Comparison of ENCODE assay signal across 4 fruit fly cellular contexts in genomic region chr2L:1072184-1072583, dm6.
TF ChIP-seq lines count a peak whose summit lies in the region.

No protein-coding gene starts in this region.

TF ChIP-seq in whole organism, adult, 20 proteins besides CTCF, POLR2A, EP300 and RAD21 (continued from another document):
- TF ChIP-seq Crg-1 (GFP tag; optimal IDR thresholded peaks at IDR 0.05; lab: Kevin White, UChicago), result peak; percentile 54
- no peak for TF ChIP-seq cic (GFP tag; optimal IDR thresholded peaks at IDR 0.05; lab: Kevin White, UChicago)

TF ChIP-seq in whole organism, embryonic, 481 proteins besides CTCF, POLR2A, EP300 and RAD21 (continued from another document and continues in another):
- TF ChIP-seq CG14860 (GFP tag; IDR thresholded peaks at IDR 0.05; lab: Robert Waterston, UW; ENCODE audit: partially characterized antibody) (no peak), Ptx1 (GFP tag; IDR thresholded peaks at IDR 0.05; lab: Robert Waterston, UW) (peak; percentile 74), CG4282 (GFP tag; optimal IDR thresholded peaks at IDR 0.05; lab: Kevin White, UChicago) (peak; percentile 89), al (GFP tag; IDR thresholded peaks at IDR 0.05; lab: Robert Waterston, UW) (peak; percentile 59; the same call in 1 of the 2 replicates), tx (GFP tag; optimal IDR thresholded peaks at IDR 0.05; lab: Kevin White, UChicago) (peak; percentile 85), corto (GFP tag; optimal IDR thresholded peaks at IDR 0.05; lab: Kevin White, UChicago) (no peak), grn (GFP tag; optimal IDR thresholded peaks at IDR 0.05; lab: Kevin White, UChicago) (peak; percentile 90), ERR (GFP tag; optimal IDR thresholded peaks at IDR 0.05; lab: Kevin White, UChicago) (peak; percentile 91), CG31441 (GFP tag; IDR thresholded peaks at IDR 0.05; lab: Robert Waterston, UW) (peak; percentile 91), CG6854 (GFP tag; optimal IDR thresholded peaks at IDR 0.05; lab: Kevin White, UChicago) (peak; percentile 88), CG4730 (GFP tag; IDR thresholded peaks at IDR 0.05; lab: Robert Waterston, UW) (peak; percentile 53; the same call in 1 of the 2 replicates), chm (GFP tag; IDR thresholded peaks at IDR 0.05; lab: Robert Waterston, UW) (peak; percentile 96), sc (optimal IDR thresholded peaks at IDR 0.05; lab: Kevin White, UChicago) (no peak), sc (GFP tag; optimal IDR thresholded peaks at IDR 0.05; lab: Kevin White, UChicago) (peak; percentile 98), H2.0 (GFP tag; IDR thresholded peaks at IDR 0.05; lab: Robert Waterston, UW) (peak; percentile 70), CG34224 (GFP tag; IDR thresholded peaks at IDR 0.05; lab: Robert Waterston, UW; ENCODE audit: partially characterized antibody) (no peak), Rfx (GFP tag; IDR thresholded peaks at IDR 0.05; lab: Robert Waterston, UW) (peak; percentile 89), Gsc (GFP tag; IDR thresholded peaks at IDR 0.05; lab: Robert Waterston, UW) (no peak), tgo (GFP tag; IDR thresholded peaks at IDR 0.05; lab: Robert Waterston, UW) (peak; percentile 76; the same call in 2 of the 3 replicates), Xrp1 (GFP tag; IDR thresholded peaks at IDR 0.05; lab: Robert Waterston, UW) (peak; percentile 97), gem (tag; optimal IDR thresholded peaks at IDR 0.05; lab: Kevin White, UChicago) (peak; percentile 91), Asciz (GFP tag; optimal IDR thresholded peaks at IDR 0.05; lab: Kevin White, UChicago) (peak; percentile 98), grau (tag; optimal IDR thresholded peaks at IDR 0.05; lab: Kevin White, UChicago) (peak; percentile 71), gsb-n (tag; optimal IDR thresholded peaks at IDR 0.05; lab: Kevin White, UChicago) (peak; percentile 95), Fer1 (GFP tag; optimal IDR thresholded peaks at IDR 0.05; lab: Kevin White, UChicago) (peak; percentile 93), dati (GFP tag; IDR thresholded peaks at IDR 0.05; lab: Robert Waterston, UW) (peak; percentile 81), ap (GFP tag; IDR thresholded peaks at IDR 0.05; lab: Robert Waterston, UW) (peak; percentile 82), nom (GFP tag; optimal IDR thresholded peaks at IDR 0.05; lab: Kevin White, UChicago) (peak; percentile 52), CG7357 (GFP tag; IDR thresholded peaks at IDR 0.05; lab: Robert Waterston, UW) (peak; percentile 69), vnd (GFP tag; IDR thresholded peaks at IDR 0.05; lab: Robert Waterston, UW; ENCODE audit: partially characterized antibody) (no peak), Usf (GFP tag; optimal IDR thresholded peaks at IDR 0.05; lab: Kevin White, UChicago) (peak; percentile 79), br (optimal IDR thresholded peaks at IDR 0.05; lab: Kevin White, UChicago) (no peak), CG30020 (tag; optimal IDR thresholded peaks at IDR 0.05; lab: Kevin White, UChicago) (peak; percentile 54), Six4 (GFP tag; optimal IDR thresholded peaks at IDR 0.05; lab: Kevin White, UChicago) (peak; percentile 93), Fer2 (tag; optimal IDR thresholded peaks at IDR 0.05; lab: Kevin White, UChicago) (peak; percentile 84), CG6689 (GFP tag; IDR thresholded peaks at IDR 0.05; lab: Robert Waterston, UW) (peak; percentile 87), fd64A (GFP tag; optimal IDR thresholded peaks at IDR 0.05; lab: Kevin White, UChicago) (peak; percentile 99), Side (GFP tag; optimal IDR thresholded peaks at IDR 0.05; lab: Kevin White, UChicago) (peak; percentile 96), NfI (GFP tag; optimal IDR thresholded peaks at IDR 0.05; lab: Kevin White, UChicago) (peak; percentile 80), en (GFP tag; optimal IDR thresholded peaks at IDR 0.05; lab: Kevin White, UChicago) (peak; percentile 90), Dll (GFP tag; IDR thresholded peaks at IDR 0.05; lab: Robert Waterston, UW; ENCODE audit: partially characterized antibody) (no peak), Ada2b (GFP tag; IDR thresholded peaks at IDR 0.05; lab: Robert Waterston, UW) (peak; percentile 78), oc (tag; optimal IDR thresholded peaks at IDR 0.05; lab: Kevin White, UChicago) (peak; percentile 92)

TF ChIP-seq in whole organism, prepupa, 60 proteins besides CTCF, POLR2A, EP300 and RAD21 (continued from another document):
- TF ChIP-seq Blimp-1 (GFP tag; optimal IDR thresholded peaks at IDR 0.05; lab: Kevin White, UChicago), result no peak
- peak; percentile 3 for TF ChIP-seq CG8319 (GFP tag; optimal IDR thresholded peaks at IDR 0.05; lab: Kevin White, UChicago)
- no peak for TF ChIP-seq lz (GFP tag; optimal IDR thresholded peaks at IDR 0.05; lab: Kevin White, UChicago)
- TF ChIP-seq CG8632 (GFP tag; optimal IDR thresholded peaks at IDR 0.05; lab: Kevin White, UChicago), result peak; percentile 56
- peak; percentile 70; the same call in 2 of the 3 replicates for TF ChIP-seq CG8119 (GFP tag; IDR thresholded peaks at IDR 0.05; lab: Robert Waterston, UW)
- TF ChIP-seq dsx (GFP tag; optimal IDR thresholded peaks at IDR 0.05; lab: Kevin White, UChicago; ENCODE audit: poor library complexity, severe bottlenecking), result peak; percentile 37
- no peak for TF ChIP-seq Ets21C (GFP tag; optimal IDR thresholded peaks at IDR 0.05; lab: Kevin White, UChicago)
- TF ChIP-seq OdsH (GFP tag; optimal IDR thresholded peaks at IDR 0.05; lab: Kevin White, UChicago), result peak; percentile 73
- peak; percentile 100 for TF ChIP-seq fkh (GFP tag; optimal IDR thresholded peaks at IDR 0.05; lab: Kevin White, UChicago)
- no peak for TF ChIP-seq Met (GFP tag; optimal IDR thresholded peaks at IDR 0.05; lab: Kevin White, UChicago)
- TF ChIP-seq Sox15 (GFP tag; optimal IDR thresholded peaks at IDR 0.05; lab: Kevin White, UChicago), result no peak
- no peak for TF ChIP-seq CG11902 (GFP tag; optimal IDR thresholded peaks at IDR 0.05; lab: Kevin White, UChicago)
- TF ChIP-seq CG16779 (tag; optimal IDR thresholded peaks at IDR 0.05; lab: Kevin White, UChicago), result no peak
- no peak for TF ChIP-seq topi (GFP tag; optimal IDR thresholded peaks at IDR 0.05; lab: Kevin White, UChicago)
- peak; percentile 89 for TF ChIP-seq Eip78C (GFP tag; lab: Kevin White, UChicago)
- peak; percentile 84 for TF ChIP-seq CG10631 (GFP tag; optimal IDR thresholded peaks at IDR 0.05; lab: Kevin White, UChicago)
- TF ChIP-seq fd85E (GFP tag; optimal IDR thresholded peaks at IDR 0.05; lab: Kevin White, UChicago), result no peak
- peak; percentile 54 for TF ChIP-seq CG6276 (GFP tag; optimal IDR thresholded peaks at IDR 0.05; lab: Kevin White, UChicago)
- no peak for TF ChIP-seq CG6854 (GFP tag; optimal IDR thresholded peaks at IDR 0.05; lab: Kevin White, UChicago)
- TF ChIP-seq svp (GFP tag; lab: Kevin White, UChicago), result no peak
- peak; percentile 74 for TF ChIP-seq pdm3 (GFP tag; optimal IDR thresholded peaks at IDR 0.05; lab: Kevin White, UChicago)
- TF ChIP-seq dac (GFP tag; optimal IDR thresholded peaks at IDR 0.05; lab: Kevin White, UChicago), result peak; percentile 15
- peak; percentile 51 for TF ChIP-seq CG9139 (GFP tag; optimal IDR thresholded peaks at IDR 0.05; lab: Kevin White, UChicago)
- peak; percentile 81 for TF ChIP-seq CG6163 (GFP tag; IDR thresholded peaks at IDR 0.05; lab: Robert Waterston, UW)
- peak; percentile 35 for TF ChIP-seq Hr4 (GFP tag; optimal IDR thresholded peaks at IDR 0.05; lab: Kevin White, UChicago)
- peak; percentile 64 for TF ChIP-seq CG6808 (GFP tag; optimal IDR thresholded peaks at IDR 0.05; lab: Kevin White, UChicago)
- TF ChIP-seq CG7368 (GFP tag; optimal IDR thresholded peaks at IDR 0.05; lab: Kevin White, UChicago), result peak; percentile 70
- peak; percentile 80 for TF ChIP-seq net (GFP tag; optimal IDR thresholded peaks at IDR 0.05; lab: Kevin White, UChicago)
- peak; percentile 52 for TF ChIP-seq vri (GFP tag; optimal IDR thresholded peaks at IDR 0.05; lab: Kevin White, UChicago)
- TF ChIP-seq CG15336 (GFP tag; IDR thresholded peaks at IDR 0.05; lab: Robert Waterston, UW), result peak; percentile 36; the same call in 1 of the 2 replicates
- peak; percentile 89 for TF ChIP-seq Hr38 (GFP tag; optimal IDR thresholded peaks at IDR 0.05; lab: Kevin White, UChicago)
- peak; percentile 68 for TF ChIP-seq CG32006 (GFP tag; optimal IDR thresholded peaks at IDR 0.05; lab: Kevin White, UChicago)
- peak; percentile 73 for TF ChIP-seq CG10669 (GFP tag; optimal IDR thresholded peaks at IDR 0.05; lab: Kevin White, UChicago)
- peak; percentile 68 for TF ChIP-seq Gug (GFP tag; IDR thresholded peaks at IDR 0.05; lab: Robert Waterston, UW)
- TF ChIP-seq Ets96B (tag; optimal IDR thresholded peaks at IDR 0.05; lab: Kevin White, UChicago), result peak; percentile 43
- TF ChIP-seq Eip93F (GFP tag; optimal IDR thresholded peaks at IDR 0.05; lab: Kevin White, UChicago), result no peak
- TF ChIP-seq Lpt (GFP tag; optimal IDR thresholded peaks at IDR 0.05; lab: Kevin White, UChicago), result peak; percentile 60
- TF ChIP-seq salr (GFP tag; optimal IDR thresholded peaks at IDR 0.05; lab: Kevin White, UChicago), result peak; percentile 66 to 67
- TF ChIP-seq Hr39 (GFP tag; optimal IDR thresholded peaks at IDR 0.05; lab: Kevin White, UChicago), result no peak
- peak; percentile 51 for TF ChIP-seq CG6792 (GFP tag; optimal IDR thresholded peaks at IDR 0.05; lab: Kevin White, UChicago)
- peak; percentile 69 for TF ChIP-seq acj6 (GFP tag; optimal IDR thresholded peaks at IDR 0.05; lab: Kevin White, UChicago)

TF ChIP-seq in whole organism, wandering third instar larva, 38 proteins besides CTCF, POLR2A, EP300 and RAD21 (continued from another document):
- peak; percentile 67 for TF ChIP-seq dmrt93B (GFP tag; optimal IDR thresholded peaks at IDR 0.05; lab: Kevin White, UChicago)
- peak; percentile 79 for TF ChIP-seq br (GFP tag; optimal IDR thresholded peaks at IDR 0.05; lab: Kevin White, UChicago)
- TF ChIP-seq Sp1 (GFP tag; optimal IDR thresholded peaks at IDR 0.05; lab: Kevin White, UChicago), result peak; percentile 39
- peak; percentile 53 for TF ChIP-seq Mio (GFP tag; optimal IDR thresholded peaks at IDR 0.05; lab: Kevin White, UChicago)
- TF ChIP-seq Hnf4 (GFP tag; optimal IDR thresholded peaks at IDR 0.05; lab: Kevin White, UChicago), result peak; percentile 92
- peak; percentile 100 for TF ChIP-seq Hr83 (GFP tag; optimal IDR thresholded peaks at IDR 0.05; lab: Kevin White, UChicago; ENCODE audit: poor library complexity, severe bottlenecking)
- TF ChIP-seq GATAd (GFP tag; optimal IDR thresholded peaks at IDR 0.05; lab: Kevin White, UChicago), result peak; percentile 90
- TF ChIP-seq brk (GFP tag; optimal IDR thresholded peaks at IDR 0.05; lab: Kevin White, UChicago), result no peak
- peak; percentile 52 for TF ChIP-seq HLH106 (tag; optimal IDR thresholded peaks at IDR 0.05; lab: Kevin White, UChicago)
- TF ChIP-seq fru (GFP tag; optimal IDR thresholded peaks at IDR 0.05; lab: Kevin White, UChicago), result peak; percentile 84
- peak; percentile 90 for TF ChIP-seq sv (GFP tag; optimal IDR thresholded peaks at IDR 0.05; lab: Kevin White, UChicago)
- no peak for TF ChIP-seq CG9705 (GFP tag; optimal IDR thresholded peaks at IDR 0.05; lab: Kevin White, UChicago)
- TF ChIP-seq jim (GFP tag; optimal IDR thresholded peaks at IDR 0.05; lab: Kevin White, UChicago), result peak; percentile 99
- no peak for TF ChIP-seq Dfd (GFP tag; optimal IDR thresholded peaks at IDR 0.05; lab: Kevin White, UChicago)
- no peak for TF ChIP-seq tai (GFP tag; optimal IDR thresholded peaks at IDR 0.05; lab: Kevin White, UChicago)
